Worm (Caenorhabditis elegans): ENCODE results near the gene abts-4.

- no peak for TF ChIP-seq egl-43 (GFP tag; IDR thresholded peaks at IDR 0.05)
- TF ChIP-seq duxl-1 (tag; optimal IDR thresholded peaks at IDR 0.05; ENCODE audit: poor library complexity), result no peak
Measured at ce11 chrX:6702249-6702648, 59.3 kb downstream of the abts-4 start, which contains the start of gene acr-2.
